Worm (Caenorhabditis elegans): Measurements from ENCODE around the gene lsy-12.

DNA sequence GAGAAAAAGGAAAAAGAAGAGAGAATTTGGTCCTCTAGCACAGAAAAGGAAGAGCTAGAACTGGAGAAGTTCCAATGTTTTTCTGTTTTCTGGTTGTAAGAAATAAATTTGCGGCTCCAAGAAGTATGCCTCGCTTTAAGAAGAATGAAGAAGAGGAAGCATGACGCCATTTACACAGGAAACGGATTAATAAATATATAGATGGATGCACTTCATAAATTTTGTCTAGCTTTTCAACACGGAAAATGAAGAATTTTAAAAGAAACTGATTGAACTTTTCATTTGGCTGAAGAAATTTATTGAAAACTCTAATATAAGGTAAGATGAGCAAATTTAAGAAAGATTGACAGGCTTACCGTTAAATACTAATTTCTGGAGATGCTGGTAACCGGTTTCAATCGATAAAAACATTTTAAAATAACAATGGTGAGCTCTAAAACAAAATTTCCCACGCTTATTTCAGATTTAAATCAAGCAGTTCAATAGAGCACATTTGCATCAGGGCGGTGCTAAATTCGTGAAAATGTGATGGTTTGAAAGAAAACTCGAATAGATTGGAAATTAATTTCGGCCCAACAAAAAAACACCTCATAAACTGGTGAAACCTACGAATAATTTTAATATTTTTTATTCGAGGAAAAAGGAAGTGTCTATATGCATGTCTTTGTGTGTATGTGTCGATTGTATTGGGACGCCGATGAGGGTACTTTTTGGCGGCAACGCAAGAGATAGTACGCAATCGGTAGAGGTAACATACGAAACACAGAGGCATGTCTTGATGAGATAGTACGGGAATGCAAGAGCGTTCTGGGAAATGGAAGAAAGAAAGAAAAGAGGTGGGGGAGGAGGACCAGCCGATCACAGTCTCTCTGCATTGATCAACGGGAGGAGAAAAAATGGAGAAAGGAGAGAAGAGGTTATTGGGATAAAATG, 3.6 kb downstream of the lsy-12 start:
- TF ChIP-seq eyg-1 (tag; optimal IDR thresholded peaks at IDR 0.05) (no peak), elt-2 (tag; optimal IDR thresholded peaks at IDR 0.05) (peak; percentile 3), nfya-1 (tag; optimal IDR thresholded peaks at IDR 0.05) (peak; percentile 23), F13H6.1 (tag; optimal IDR thresholded peaks at IDR 0.05) (no peak), nhr-11 (tag; optimal IDR thresholded peaks at IDR 0.05) (no peak), tbx-2 (tag; optimal IDR thresholded peaks at IDR 0.05) (peak; percentile 24), hlh-8 (tag; optimal IDR thresholded peaks at IDR 0.05) (no peak), ceh-24 (tag; optimal IDR thresholded peaks at IDR 0.05) (no peak), pat-9 (tag; optimal IDR thresholded peaks at IDR 0.05) (no peak)
